Worm (Caenorhabditis elegans): ENCODE data around the gene F56A8.4.

Gene F56A8.4

ce11 chrIII:13275784-13276183 lies 12.7 kb downstream of the F56A8.4 start (continued):
- TF ChIP-seq mxl-1 (tag; optimal IDR thresholded peaks at IDR 0.05) (no peak), B0035.1 (tag; optimal IDR thresholded peaks at IDR 0.05) (no peak), lag-1 (GFP tag; IDR thresholded peaks at IDR 0.05) (no peak), F57C9.4 (tag; optimal IDR thresholded peaks at IDR 0.05) (no peak), rpc-1 (optimal IDR thresholded peaks at IDR 0.05) (no peak), rpc-1 (tag; optimal IDR thresholded peaks at IDR 0.05) (no peak), rec-8 (tag; optimal IDR thresholded peaks at IDR 0.05) (no peak), hrde-1 (tag; optimal IDR thresholded peaks at IDR 0.05; ENCODE audit: borderline replicate concordance) (no peak), dpff-1 (tag; optimal IDR thresholded peaks at IDR 0.05) (no peak), bed-1 (GFP tag; IDR thresholded peaks at IDR 0.05) (no peak), hmg-1.2 (GFP tag; IDR thresholded peaks at IDR 0.05) (peak; percentile 67; the same call in 1 of the 2 replicates), snpc-4 (GFP tag; optimal IDR thresholded peaks at IDR 0.05) (no peak), snpc-4 (tag; optimal IDR thresholded peaks at IDR 0.05) (no peak), hlh-26 (GFP tag; conservative IDR thresholded peaks at IDR 0.05) (no peak), gei-17 (GFP tag; optimal IDR thresholded peaks at IDR 0.05) (no peak), F52B5.7 (tag; optimal IDR thresholded peaks at IDR 0.05) (no peak), cebp-2 (GFP tag; IDR thresholded peaks at IDR 0.05) (no peak), lsy-27 (tag; optimal IDR thresholded peaks at IDR 0.05; ENCODE audit: borderline replicate concordance, insufficient read depth) (no peak), lin-40 (tag; optimal IDR thresholded peaks at IDR 0.05) (peak; percentile 62), attf-5 (GFP tag; optimal IDR thresholded peaks at IDR 0.05) (peak; percentile 62), F23B12.7 (tag; optimal IDR thresholded peaks at IDR 0.05; ENCODE audit: insufficient read depth) (no peak), K12H6.12 (tag; optimal IDR thresholded peaks at IDR 0.05) (peak; percentile 68), atf-7 (tag; optimal IDR thresholded peaks at IDR 0.05) (peak; percentile 27), lir-1 (GFP tag; conservative IDR thresholded peaks at IDR 0.05) (no peak), B0019.2 (GFP tag; conservative IDR thresholded peaks at IDR 0.05) (no peak), zim-3 (tag; optimal IDR thresholded peaks at IDR 0.05) (no peak), lsl-1 (GFP tag; optimal IDR thresholded peaks at IDR 0.05) (no peak), C06A6.2 (GFP tag; conservative IDR thresholded peaks at IDR 0.05) (no peak), unc-62 (GFP tag; optimal IDR thresholded peaks at IDR 0.05) (no peak), aptf-3 (GFP tag; IDR thresholded peaks at IDR 0.05) (no peak), ztf-28 (GFP tag; IDR thresholded peaks at IDR 0.05) (no peak), Y79H2A.3 (GFP tag; conservative IDR thresholded peaks at IDR 0.05) (no peak), xnd-1 (tag; optimal IDR thresholded peaks at IDR 0.05) (no peak), F57A8.1 (GFP tag; optimal IDR thresholded peaks at IDR 0.05) (no peak), pha-4 (tag; optimal IDR thresholded peaks at IDR 0.05) (no peak), nfyb-1 (GFP tag; IDR thresholded peaks at IDR 0.05) (peak; percentile 21; the same call in 1 of the 2 replicates), athp-1 (tag; optimal IDR thresholded peaks at IDR 0.05) (no peak), egl-44 (GFP tag; IDR thresholded peaks at IDR 0.05) (no peak), F33H1.4 (GFP tag; IDR thresholded peaks at IDR 0.05) (no peak), Y53G8AR.9 (GFP tag; conservative IDR thresholded peaks at IDR 0.05) (no peak), ztf-3 (GFP tag; optimal IDR thresholded peaks at IDR 0.05) (no peak), K11D2.4 (GFP tag; IDR thresholded peaks at IDR 0.05) (0 out of 2 replicates have a peak, but pooled peaks have one; percentile 45), egl-18 (GFP tag; IDR thresholded peaks at IDR 0.05) (no peak), nfya-2 (GFP tag; IDR thresholded peaks at IDR 0.05) (no peak), aptf-2 (GFP tag; conservative IDR thresholded peaks at IDR 0.05) (no peak), tlf-1 (GFP tag; optimal IDR thresholded peaks at IDR 0.05) (no peak), ama-1 (optimal IDR thresholded peaks at IDR 0.05) (no peak), ama-1 (GFP tag; optimal IDR thresholded peaks at IDR 0.05) (no peak), snpc-1.1 (tag; optimal IDR thresholded peaks at IDR 0.05; ENCODE audit: insufficient read depth) (no peak), ceh-100 (GFP tag; IDR thresholded peaks at IDR 0.05) (0 out of 2 replicates have a peak, but pooled peaks have one; percentile 9)
